Fruit fly (Drosophila melanogaster) Kc167 (cell line): ENCODE data around the gene plh.

Experiments
- h ChIP-seq: fragments of >200 bp; optimal IDR thresholded peaks from 3 replicates; lab custom pipeline; 2018; ENCODE audit warnings: missing external identifiers
- ttk ChIP-seq: sonication (Bioruptor generic); optimal IDR thresholded peaks from 2 replicates; lab custom pipeline; 2017; ENCODE audit warnings: missing external identifiers

dm6 chr3R:5011908-5012307, 1.1 kb upstream of the plh start:
- TF ChIP-seq h (lab: Kevin White, UChicago): no peak
- no peak for TF ChIP-seq ttk (lab: Kevin White, UChicago)
